Fruit fly (Drosophila melanogaster) whole organism, embryonic: ENCODE measurements around the gene rt.

Experiments
- Antp ChIP-seq: fragments of 200-800 bp; sonication (Bioruptor generic); optimal IDR thresholded peaks from 3 replicates; lab custom pipeline; 2016; ENCODE audit warnings: missing biosample characterization, missing genetic modification characterization
- B-H1 ChIP-seq: fragments of 200-800 bp; sonication (Bioruptor generic); IDR thresholded peaks from 3 replicates; pipeline ENCODE4 v1.3.6; 2022; ENCODE audit warnings: missing biosample characterization, missing genetic modification characterization
- CG10267 ChIP-seq: fragments of 200-800 bp; sonication (Bioruptor generic); optimal IDR thresholded peaks from 2 replicates; lab custom pipeline; 2018; ENCODE audit warnings: missing biosample characterization, mild to moderate bottlenecking, missing genetic modification characterization, moderate library complexity
- CG10979 ChIP-seq: fragments of 200-800 bp; sonication (Bioruptor generic); optimal IDR thresholded peaks from 2 replicates; lab custom pipeline; 2018; ENCODE audit warnings: missing biosample characterization, mild to moderate bottlenecking, missing genetic modification characterization, moderate library complexity
- CG1529 ChIP-seq: fragments of 200-800 bp; sonication (Bioruptor generic); optimal IDR thresholded peaks from 3 replicates; lab custom pipeline; 2018; ENCODE audit warnings: missing biosample characterization, missing genetic modification characterization
- CG15696 ChIP-seq: fragments of 200-800 bp; sonication (Bioruptor generic); optimal IDR thresholded peaks from 2 replicates; lab custom pipeline; 2019; ENCODE audit warnings: missing biosample characterization, mild to moderate bottlenecking, missing genetic modification characterization, moderate library complexity
- CG17328 ChIP-seq: fragments of 200-800 bp; sonication (Bioruptor generic); IDR thresholded peaks from 2 replicates; pipeline ENCODE4 v1.3.6; 2022; ENCODE audit warnings: missing biosample characterization, missing genetic modification characterization
- CG17802 ChIP-seq: fragments of 200-800 bp; sonication (Bioruptor generic); optimal IDR thresholded peaks from 2 replicates; lab custom pipeline; 2018; ENCODE audit warnings: missing biosample characterization, mild to moderate bottlenecking, missing genetic modification characterization, moderate library complexity
- CG31441 ChIP-seq: fragments of 200-800 bp; sonication (Bioruptor generic); IDR thresholded peaks from 2 replicates; pipeline ENCODE4 v1.3.6; 2022; ENCODE audit warnings: missing biosample characterization, missing genetic modification characterization
- CG4404 ChIP-seq: fragments of 200-800 bp; sonication (Bioruptor generic); IDR thresholded peaks from 2 replicates; pipeline ENCODE4 v1.3.6; 2022; ENCODE audit warnings: missing biosample characterization, missing genetic modification characterization
- CG6813 ChIP-seq: fragments of 200-800 bp; sonication (Bioruptor generic); optimal IDR thresholded peaks from 2 replicates; lab custom pipeline; 2017; ENCODE audit warnings: missing biosample characterization, missing genetic modification characterization, mild to moderate bottlenecking, moderate library complexity, missing genetic modification reagents
- CG8290 ChIP-seq, 3 experiments: fragments of 200-800 bp; sonication (Bioruptor generic); optimal IDR thresholded peaks; 2 replicates each; lab custom pipeline; 2016 to 2019; ENCODE audit warnings: missing biosample characterization in 3 of 3, missing genetic modification characterization in 3 of 3, mild to moderate bottlenecking in 2 of 3, moderate library complexity in 1 of 3
- CG8359 ChIP-seq: fragments of 200-800 bp; sonication (Bioruptor generic); optimal IDR thresholded peaks from 2 replicates; lab custom pipeline; 2017; ENCODE audit warnings: missing biosample characterization, mild to moderate bottlenecking, missing genetic modification characterization, borderline replicate concordance
- CG9437 ChIP-seq: fragments of 200-800 bp; sonication (Bioruptor generic); optimal IDR thresholded peaks from 2 replicates; lab custom pipeline; 2018; ENCODE audit warnings: missing biosample characterization, mild to moderate bottlenecking, missing genetic modification characterization
- CG9932 ChIP-seq: fragments of 200-800 bp; sonication (Bioruptor generic); IDR thresholded peaks from 2 replicates; pipeline ENCODE4 v1.3.6; 2022; ENCODE audit warnings: missing biosample characterization, missing genetic modification characterization
- CoRest ChIP-seq: fragments of 200-800 bp; sonication (Bioruptor generic); optimal IDR thresholded peaks from 3 replicates; lab custom pipeline; 2018; ENCODE audit warnings: missing biosample characterization, mild to moderate bottlenecking, missing genetic modification characterization, moderate library complexity
- Drgx ChIP-seq: fragments of 200-800 bp; sonication (Bioruptor generic); IDR thresholded peaks from 2 replicates; pipeline ENCODE4 v1.3.6; 2022; ENCODE audit warnings: missing biosample characterization, missing genetic modification characterization
- E2f2 ChIP-seq: fragments of 200-800 bp; sonication (Bioruptor generic); IDR thresholded peaks from 2 replicates; pipeline ENCODE4 v1.3.6; 2022; ENCODE audit warnings: missing biosample characterization, missing genetic modification characterization
- HLH4C ChIP-seq: fragments of 200-800 bp; sonication (Bioruptor generic); IDR thresholded peaks from 3 replicates; pipeline ENCODE4 v1.3.6; 2022; ENCODE audit warnings: missing biosample characterization, missing genetic modification characterization; ENCODE audit not compliant: partially characterized antibody
- Lhr ChIP-seq: fragments of 200-800 bp; sonication (Bioruptor generic); optimal IDR thresholded peaks from 3 replicates; lab custom pipeline; 2017; ENCODE audit warnings: mild to moderate bottlenecking, missing biosample characterization, missing genetic modification reagents, missing genetic modification characterization
- Nf-YA ChIP-seq: fragments of 200-800 bp; sonication (Bioruptor generic); IDR thresholded peaks from 2 replicates; pipeline ENCODE4 v1.3.6; 2022; ENCODE audit warnings: missing biosample characterization, missing genetic modification characterization
- Nf-YC ChIP-seq: fragments of 200-800 bp; optimal IDR thresholded peaks from 3 replicates; lab custom pipeline; 2019; ENCODE audit warnings: missing biosample characterization, mild to moderate bottlenecking, missing genetic modification characterization, moderate library complexity
- Oli ChIP-seq: fragments of 200-800 bp; sonication (Bioruptor generic); optimal IDR thresholded peaks from 2 replicates; lab custom pipeline; 2018; ENCODE audit warnings: missing biosample characterization, mild to moderate bottlenecking, missing genetic modification characterization, moderate library complexity
- PHDP ChIP-seq: fragments of 200-800 bp; sonication (Bioruptor generic); optimal IDR thresholded peaks from 3 replicates; lab custom pipeline; 2018; ENCODE audit warnings: missing biosample characterization, mild to moderate bottlenecking, missing genetic modification characterization, moderate library complexity
- Spps ChIP-seq: fragments of 200-800 bp; sonication (Bioruptor generic); optimal IDR thresholded peaks from 2 replicates; lab custom pipeline; 2018; ENCODE audit warnings: missing biosample characterization, mild to moderate bottlenecking, missing genetic modification characterization
- Trl ChIP-seq, 3 experiments: fragments of >200 bp in 2 of 3; fragments of 200-800 bp in 1 of 3; sonication (Bioruptor generic) in 1 of 3; optimal IDR thresholded peaks; 2 replicates in 1 of 3; 3 replicates in 2 of 3; lab custom pipeline; 2016 to 2017; ENCODE audit warnings: missing biosample characterization in 1 of 3, missing genetic modification characterization in 1 of 3
- Vsx1 ChIP-seq: fragments of 200-800 bp; sonication (Bioruptor generic); optimal IDR thresholded peaks from 2 replicates; lab custom pipeline; 2017; ENCODE audit warnings: missing biosample characterization, mild to moderate bottlenecking, missing genetic modification characterization, missing genetic modification reagents
- al ChIP-seq: fragments of 200-800 bp; sonication (Bioruptor generic); IDR thresholded peaks from 2 replicates; pipeline ENCODE4 v1.3.6; 2022; ENCODE audit warnings: missing biosample characterization, missing genetic modification characterization
- ase ChIP-seq: fragments of 200-800 bp; sonication (Bioruptor generic); IDR thresholded peaks from 3 replicates; pipeline ENCODE4 v1.3.6; 2022; ENCODE audit warnings: missing biosample characterization, missing genetic modification characterization
- cas ChIP-seq: fragments of 200-800 bp; sonication (Bioruptor generic); IDR thresholded peaks from 2 replicates; pipeline ENCODE4 v1.3.6; 2022; ENCODE audit warnings: missing biosample characterization, missing genetic modification characterization
- dysf ChIP-seq: fragments of 200-800 bp; sonication (Bioruptor generic); IDR thresholded peaks from 3 replicates; pipeline ENCODE4 v1.3.6; 2022; ENCODE audit warnings: missing biosample characterization, missing genetic modification characterization
- ems ChIP-seq: fragments of 200-800 bp; sonication (Bioruptor generic); optimal IDR thresholded peaks from 3 replicates; lab custom pipeline; 2016; ENCODE audit warnings: missing biosample characterization, missing genetic modification characterization
- fd64A ChIP-seq: fragments of 200-800 bp; sonication (Bioruptor generic); optimal IDR thresholded peaks from 3 replicates; lab custom pipeline; 2018; ENCODE audit warnings: missing biosample characterization, mild to moderate bottlenecking, missing genetic modification characterization
- fd96Cb ChIP-seq: fragments of 200-800 bp; sonication (Bioruptor generic); optimal IDR thresholded peaks from 2 replicates; lab custom pipeline; 2018; ENCODE audit warnings: missing biosample characterization, mild to moderate bottlenecking, missing genetic modification characterization, moderate library complexity
- gem ChIP-seq: fragments of 200-800 bp; sonication (Bioruptor generic); optimal IDR thresholded peaks from 2 replicates; lab custom pipeline; 2019; ENCODE audit warnings: missing biosample characterization, mild to moderate bottlenecking, missing genetic modification characterization, moderate library complexity
- h ChIP-seq: fragments of >200 bp; optimal IDR thresholded peaks from 2 replicates; lab custom pipeline; 2017
- lbe ChIP-seq: fragments of 200-800 bp; sonication (Bioruptor generic); optimal IDR thresholded peaks from 2 replicates; lab custom pipeline; 2016; ENCODE audit warnings: missing biosample characterization, mild to moderate bottlenecking, missing genetic modification characterization
- nerfin-1 ChIP-seq: fragments of 200-800 bp; sonication (Bioruptor generic); optimal IDR thresholded peaks from 3 replicates; lab custom pipeline; 2019; ENCODE audit warnings: missing biosample characterization, mild to moderate bottlenecking, missing genetic modification characterization, moderate library complexity
- peb ChIP-seq: fragments of 200-800 bp; sonication (Bioruptor generic); IDR thresholded peaks from 2 replicates; pipeline ENCODE4 v1.3.6; 2022; ENCODE audit warnings: missing biosample characterization, missing genetic modification characterization
- row ChIP-seq: fragments of 200-800 bp; sonication (Bioruptor generic); IDR thresholded peaks from 3 replicates; pipeline ENCODE4 v1.3.6; 2022; ENCODE audit warnings: missing biosample characterization, missing genetic modification characterization
- sd ChIP-seq: fragments of 200-800 bp; sonication (Bioruptor generic); optimal IDR thresholded peaks from 3 replicates; lab custom pipeline; 2018; ENCODE audit warnings: missing biosample characterization, mild to moderate bottlenecking, missing genetic modification characterization, moderate library complexity
- sens-2 ChIP-seq: fragments of 200-800 bp; sonication (Bioruptor generic); IDR thresholded peaks from 2 replicates; pipeline ENCODE4 v1.3.6; 2022; ENCODE audit warnings: missing biosample characterization, missing genetic modification characterization
- seq ChIP-seq: fragments of 200-800 bp; sonication (Bioruptor generic); IDR thresholded peaks from 2 replicates; pipeline ENCODE4 v1.3.6; 2022; ENCODE audit warnings: missing biosample characterization, missing genetic modification characterization
- sisA ChIP-seq: fragments of 200-800 bp; sonication (Bioruptor generic); IDR thresholded peaks from 2 replicates; pipeline ENCODE4 v1.3.6; 2022; ENCODE audit warnings: missing biosample characterization, missing genetic modification characterization
- stc ChIP-seq: fragments of 200-800 bp; sonication (Bioruptor generic); IDR thresholded peaks from 2 replicates; pipeline ENCODE4 v1.3.6; 2022; ENCODE audit warnings: missing biosample characterization, missing genetic modification characterization
- sug ChIP-seq: fragments of 200-800 bp; optimal IDR thresholded peaks from 2 replicates; lab custom pipeline; 2019; ENCODE audit warnings: missing biosample characterization, mild to moderate bottlenecking, missing genetic modification characterization, moderate library complexity
- zen ChIP-seq: fragments of 200-800 bp; sonication (Bioruptor generic); optimal IDR thresholded peaks from 3 replicates; lab custom pipeline; 2018; ENCODE audit warnings: missing biosample characterization, mild to moderate bottlenecking, missing genetic modification characterization, moderate library complexity

rt gene

DNA sequence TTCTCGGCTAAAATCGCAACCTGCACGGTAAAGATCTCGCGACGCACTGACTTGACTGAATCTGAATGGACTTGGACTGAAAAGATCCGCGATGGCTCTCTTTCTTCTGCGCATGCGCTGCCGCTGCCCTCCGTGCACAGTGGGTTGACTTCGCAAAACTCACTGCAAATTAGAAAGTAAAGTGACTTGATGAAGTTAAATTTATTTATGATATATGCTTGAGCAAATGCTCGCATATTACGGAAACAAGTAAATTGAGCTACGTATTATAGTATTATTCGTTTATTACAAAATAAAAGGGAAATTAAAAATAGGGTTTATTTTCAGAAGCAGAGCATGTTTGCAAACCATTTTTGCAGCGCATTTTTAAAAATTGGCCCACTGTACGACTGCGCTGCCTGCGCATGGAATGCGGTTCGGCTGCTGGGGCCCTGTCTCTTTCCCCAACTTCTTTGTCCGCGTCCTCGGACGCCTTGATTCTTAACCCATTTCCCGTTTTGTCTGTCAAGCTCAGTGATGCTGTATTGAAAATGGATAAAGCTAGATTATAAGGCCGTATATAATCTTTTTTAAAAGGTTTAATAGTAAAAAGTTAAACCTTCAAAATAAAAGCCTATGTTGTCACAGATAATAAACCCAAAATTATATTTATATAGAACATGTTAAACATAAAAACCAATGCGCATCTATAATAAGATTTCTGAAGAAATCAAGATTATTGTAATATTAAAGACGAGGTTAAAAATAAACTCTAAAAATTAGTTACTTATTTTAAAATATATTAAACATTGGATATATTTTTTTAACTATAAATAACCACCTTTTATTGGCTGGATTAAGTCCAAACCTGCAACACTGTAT, at the start of gene rt (continued):
- peak; percentile 31; the same call in 1 of the 2 replicates for TF ChIP-seq E2f2
- peak; percentile 26; the same call in 1 of the 3 replicates for TF ChIP-seq B-H1 (GFP tag; lab: Robert Waterston, UW)
- TF ChIP-seq peb, result peak; percentile 45; the same call in 1 of the 2 replicates
- TF ChIP-seq CG17328 (GFP tag; lab: Robert Waterston, UW), result peak; percentile 65
- TF ChIP-seq CG9932 (GFP tag; lab: Robert Waterston, UW), result no peak
- peak; percentile 63 for TF ChIP-seq sisA (GFP tag; lab: Robert Waterston, UW)
- no peak for TF ChIP-seq Antp (GFP tag; lab: Kevin White, UChicago)
- peak; percentile 90 for TF ChIP-seq sd
- 0 out of 2 replicates have a peak, but pooled peaks have one; percentile 24 for TF ChIP-seq stc (GFP tag; lab: Robert Waterston, UW)
- no peak for TF ChIP-seq Trl (optimal IDR thresholded peaks at IDR 0.05; lab: Kevin White, UChicago)
- TF ChIP-seq Trl (GFP tag; optimal IDR thresholded peaks at IDR 0.05; lab: Kevin White, UChicago), result peak; percentile 39
- TF ChIP-seq seq, result no peak
- TF ChIP-seq cas, result no peak
- TF ChIP-seq PHDP (tag; lab: Kevin White, UChicago), result peak; percentile 41
- TF ChIP-seq CG15696 (tag; lab: Kevin White, UChicago), result peak; percentile 56
- peak; percentile 29 for TF ChIP-seq CG6813
- TF ChIP-seq h (lab: Kevin White, UChicago), result no peak
- TF ChIP-seq CG31441 (GFP tag; lab: Robert Waterston, UW), result peak; percentile 59
- TF ChIP-seq sug (tag; lab: Kevin White, UChicago), result no peak
- peak; percentile 26 for TF ChIP-seq lbe (GFP tag; lab: Kevin White, UChicago)
- peak; percentile 60 for TF ChIP-seq fd96Cb (tag; lab: Kevin White, UChicago)
- TF ChIP-seq Vsx1 (GFP tag; lab: Kevin White, UChicago), result no peak
- peak; percentile 27 for TF ChIP-seq Lhr (GFP tag; lab: Kevin White, UChicago)
- peak; percentile 27 for TF ChIP-seq ems
- TF ChIP-seq CG17802 (tag; lab: Kevin White, UChicago), result peak; percentile 24
- TF ChIP-seq CG10267, result peak; percentile 62
- peak; percentile 24 for TF ChIP-seq fd64A (GFP tag; lab: Kevin White, UChicago)
- TF ChIP-seq ase (GFP tag; lab: Robert Waterston, UW), result 0 out of 3 replicates have a peak, but pooled peaks have one; percentile 47
- peak; percentile 66 for TF ChIP-seq Oli (tag; lab: Kevin White, UChicago)
- peak; percentile 58; the same call in 1 of the 2 replicates for TF ChIP-seq Nf-YA (GFP tag; lab: Robert Waterston, UW)
- peak; percentile 70 for TF ChIP-seq CoRest (tag; lab: Kevin White, UChicago)
- peak; percentile 27; the same call in 1 of the 2 replicates for TF ChIP-seq sens-2
- TF ChIP-seq CG8359 (GFP tag; lab: Kevin White, UChicago), result peak; percentile 37
- TF ChIP-seq dysf (GFP tag; lab: Robert Waterston, UW), result peak; percentile 66; the same call in 2 of the 3 replicates
- TF ChIP-seq nerfin-1, result peak; percentile 70
- TF ChIP-seq CG4404 (GFP tag; lab: Robert Waterston, UW), result peak; percentile 44
- TF ChIP-seq Spps (tag; lab: Kevin White, UChicago), result peak; percentile 44
- peak; percentile 88 for TF ChIP-seq row
- TF ChIP-seq HLH4C (GFP tag; lab: Robert Waterston, UW), result peak; percentile 38; the same call in 1 of the 3 replicates
- TF ChIP-seq CG9437, result peak; percentile 21
- TF ChIP-seq CG10979 (tag; lab: Kevin White, UChicago), result peak; percentile 81
- TF ChIP-seq gem (tag; lab: Kevin White, UChicago), result peak; percentile 79
- TF ChIP-seq Drgx (GFP tag; lab: Robert Waterston, UW), result peak; percentile 77
- TF ChIP-seq Nf-YC (tag; lab: Kevin White, UChicago), result peak; percentile 21
- peak; percentile 38; the same call in 1 of the 2 replicates for TF ChIP-seq al (GFP tag; lab: Robert Waterston, UW)
- peak; percentile 25 for TF ChIP-seq CG8290 (GFP tag; optimal IDR thresholded peaks at IDR 0.05; lab: Kevin White, UChicago)
- no peak for TF ChIP-seq CG8290 (tag; optimal IDR thresholded peaks at IDR 0.05; lab: Kevin White, UChicago)
- TF ChIP-seq zen (tag; lab: Kevin White, UChicago), result peak; percentile 6
- peak; percentile 56 for TF ChIP-seq CG1529 (GFP tag; lab: Kevin White, UChicago)
